Worm (Caenorhabditis elegans): ENCODE data around the gene Y60C6A.2.

DNA sequence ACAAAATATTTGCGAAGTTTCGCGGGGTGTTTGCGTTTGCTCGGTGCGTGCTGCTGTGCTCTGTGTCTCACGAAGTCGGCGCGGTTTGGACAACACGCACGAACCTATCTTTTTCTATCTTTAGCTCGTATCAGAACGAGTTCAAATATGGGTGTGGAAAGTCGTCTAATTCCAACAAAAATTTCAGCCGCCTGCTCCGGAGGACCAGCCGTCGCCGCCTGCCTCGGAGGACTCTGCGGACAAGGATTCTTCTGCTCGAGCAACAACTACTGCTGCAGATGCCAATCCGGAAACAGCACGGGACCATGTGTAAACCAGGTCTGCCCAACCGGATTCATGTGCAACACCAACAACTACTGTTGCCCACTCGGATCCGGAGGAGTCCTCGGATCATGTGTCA, 16.7 kb upstream of the Y60C6A.2 start:
- TF ChIP-seq ztf-11 (tag; optimal IDR thresholded peaks at IDR 0.05), result no peak
- TF ChIP-seq unc-62 (GFP tag; optimal IDR thresholded peaks at IDR 0.05 in 1 of 2), result no peak
- no peak for TF ChIP-seq unc-62 (tag; optimal IDR thresholded peaks at IDR 0.05)
- no peak for TF ChIP-seq skn-1 (tag; optimal IDR thresholded peaks at IDR 0.05)
- no peak for TF ChIP-seq tra-1 (GFP tag; IDR thresholded peaks at IDR 0.05)
- TF ChIP-seq lin-39 (tag; optimal IDR thresholded peaks at IDR 0.05), result no peak
- no peak for TF ChIP-seq fkh-10 (GFP tag; optimal IDR thresholded peaks at IDR 0.05)
- TF ChIP-seq F26F4.8 (GFP tag; conservative IDR thresholded peaks at IDR 0.05), result no peak
- no peak for TF ChIP-seq nhr-11 (tag; optimal IDR thresholded peaks at IDR 0.05)
